Worm (Caenorhabditis elegans) whole organism, late embryonic: ENCODE results near the gene nlp-57.
A peak's percentile ranks its signal among the peaks of the same experiment; 100 is the strongest.

Experiments used
- C38D4.7 ChIP-seq: fragments of 200-800 bp; sonication (Bioruptor generic); optimal IDR thresholded peaks from 2 replicates; lab custom pipeline; 2018; ENCODE audit warnings: mild to moderate bottlenecking, missing genetic modification characterization, moderate library complexity, missing compliant biosample characterization
- T23F11.4 ChIP-seq: fragments of 200-800 bp; sonication (Bioruptor generic); optimal IDR thresholded peaks from 2 replicates; lab custom pipeline; 2018; ENCODE audit warnings: mild to moderate bottlenecking, missing genetic modification characterization, missing compliant biosample characterization
- ahr-1 ChIP-seq: sonication (generic microtip); optimal IDR thresholded peaks from 2 replicates; lab custom pipeline; 2016; ENCODE audit warnings: missing genetic modification characterization, missing compliant biosample characterization
- ceh-14 ChIP-seq: sonication (generic microtip); optimal IDR thresholded peaks from 2 replicates; lab custom pipeline; 2016; ENCODE audit warnings: missing genotype, missing genetic modification characterization, missing compliant biosample characterization
- ceh-18 ChIP-seq: sonication (generic microtip); optimal IDR thresholded peaks from 2 replicates; lab custom pipeline; 2016; ENCODE audit warnings: missing genetic modification characterization, missing compliant biosample characterization
- ceh-2 ChIP-seq: sonication (generic microtip); optimal IDR thresholded peaks from 2 replicates; lab custom pipeline; 2016; ENCODE audit warnings: missing genotype, missing genetic modification characterization, missing compliant biosample characterization
- ceh-24 ChIP-seq: sonication (generic microtip); optimal IDR thresholded peaks from 2 replicates; lab custom pipeline; 2016; ENCODE audit warnings: mild to moderate bottlenecking, missing genetic modification characterization, missing compliant biosample characterization
- ceh-31 ChIP-seq: sonication (generic microtip); optimal IDR thresholded peaks from 2 replicates; lab custom pipeline; 2016; ENCODE audit warnings: missing genetic modification characterization, missing compliant biosample characterization
- ceh-34 ChIP-seq: sonication (generic microtip); optimal IDR thresholded peaks from 2 replicates; lab custom pipeline; 2016; ENCODE audit warnings: mild to moderate bottlenecking, missing genetic modification characterization, missing compliant biosample characterization
- ceh-45 ChIP-seq: fragments of 200-800 bp; sonication (Bioruptor generic); IDR thresholded peaks from 2 replicates; pipeline ENCODE4 v1.3.6; 2022; ENCODE audit warnings: missing genetic modification reagents, missing genetic modification characterization, missing compliant biosample characterization
- ceh-6 ChIP-seq: fragments of 200-800 bp; sonication (Bioruptor generic); optimal IDR thresholded peaks from 2 replicates; lab custom pipeline; 2018; ENCODE audit warnings: mild to moderate bottlenecking, missing genetic modification characterization, missing compliant biosample characterization
- ceh-9 ChIP-seq: sonication (generic microtip); optimal IDR thresholded peaks from 2 replicates; lab custom pipeline; 2016; ENCODE audit warnings: mild to moderate bottlenecking, missing genetic modification characterization, inconsistent platforms, missing compliant biosample characterization
- che-1 ChIP-seq: sonication (generic microtip); optimal IDR thresholded peaks from 2 replicates; lab custom pipeline; 2016; ENCODE audit warnings: mild to moderate bottlenecking, missing genetic modification characterization, missing compliant biosample characterization
- dve-1 ChIP-seq: sonication (generic microtip); optimal IDR thresholded peaks from 2 replicates; lab custom pipeline; 2017; ENCODE audit warnings: antibody characterized with exemption, mild to moderate bottlenecking, missing genetic modification characterization, missing compliant biosample characterization
- elt-2 ChIP-seq: sonication (generic microtip); optimal IDR thresholded peaks from 2 replicates; lab custom pipeline; 2016; ENCODE audit warnings: missing genetic modification reagents, missing genetic modification characterization, missing compliant biosample characterization
- ets-4 ChIP-seq: sonication (generic microtip); optimal IDR thresholded peaks from 2 replicates; lab custom pipeline; 2016; ENCODE audit warnings: missing genetic modification characterization, missing compliant biosample characterization
- eyg-1 ChIP-seq: sonication (generic microtip); optimal IDR thresholded peaks from 2 replicates; lab custom pipeline; 2016; ENCODE audit warnings: missing genotype, missing genetic modification characterization, missing compliant biosample characterization
- fkh-10 ChIP-seq: fragments of 150-350 bp; optimal IDR thresholded peaks from 2 replicates; lab custom pipeline; 2014; ENCODE audit warnings: missing biosample characterization, missing genetic modification reagents, missing genetic modification characterization
- fkh-6 ChIP-seq: sonication (generic microtip); optimal IDR thresholded peaks from 2 replicates; lab custom pipeline; 2016; ENCODE audit warnings: missing genetic modification characterization, missing compliant biosample characterization
- hlh-13 ChIP-seq: fragments of 200-800 bp; sonication (Bioruptor generic); optimal IDR thresholded peaks from 2 replicates; lab custom pipeline; 2018; ENCODE audit warnings: mild to moderate bottlenecking, missing genetic modification characterization, missing compliant biosample characterization
- hlh-30 ChIP-seq: sonication (generic microtip); optimal IDR thresholded peaks from 2 replicates; lab custom pipeline; 2017; ENCODE audit warnings: antibody characterized with exemption, missing genetic modification characterization, missing compliant biosample characterization; ENCODE audit not compliant: insufficient read depth
- hlh-6 ChIP-seq: sonication (generic microtip); optimal IDR thresholded peaks from 2 replicates; lab custom pipeline; 2016; ENCODE audit warnings: missing genotype, missing genetic modification characterization, missing compliant biosample characterization
- hlh-8 ChIP-seq: sonication (generic microtip); optimal IDR thresholded peaks from 2 replicates; lab custom pipeline; 2016; ENCODE audit warnings: missing genotype, missing genetic modification characterization, missing compliant biosample characterization
- madf-2 ChIP-seq: sonication (generic microtip); optimal IDR thresholded peaks from 2 replicates; lab custom pipeline; 2017; ENCODE audit warnings: missing genetic modification characterization, missing compliant biosample characterization
- mec-3 ChIP-seq: sonication (generic microtip); optimal IDR thresholded peaks from 2 replicates; lab custom pipeline; 2016; ENCODE audit warnings: borderline replicate concordance, missing genetic modification characterization, missing compliant biosample characterization
- nhr-11 ChIP-seq: fragments of 150-350 bp; optimal IDR thresholded peaks from 2 replicates; lab custom pipeline; 2014; ENCODE audit warnings: missing biosample characterization, missing genetic modification characterization
- nhr-232 ChIP-seq: sonication (generic microtip); optimal IDR thresholded peaks from 2 replicates; lab custom pipeline; 2016; ENCODE audit warnings: missing genetic modification characterization, missing compliant biosample characterization
- pat-9 ChIP-seq: fragments of 200-800 bp; sonication (Bioruptor generic); optimal IDR thresholded peaks from 2 replicates; lab custom pipeline; 2018; ENCODE audit warnings: mild to moderate bottlenecking, missing genetic modification characterization, moderate library complexity, missing compliant biosample characterization
- pax-1 ChIP-seq: fragments of 150-350 bp; optimal IDR thresholded peaks from 2 replicates; lab custom pipeline; 2014; ENCODE audit warnings: missing biosample characterization, missing genetic modification characterization
- pha-2 ChIP-seq: sonication (generic microtip); optimal IDR thresholded peaks from 2 replicates; lab custom pipeline; 2017; ENCODE audit warnings: mild to moderate bottlenecking, missing genetic modification characterization, missing compliant biosample characterization
- pha-4 ChIP-seq: fragments of 150-350 bp; optimal IDR thresholded peaks from 2 replicates; lab custom pipeline; 2018; ENCODE audit warnings: missing biosample characterization, missing genetic modification reagents, missing genetic modification characterization
- ref-2 ChIP-seq: sonication (generic microtip); optimal IDR thresholded peaks from 2 replicates; lab custom pipeline; 2016; ENCODE audit warnings: missing genetic modification characterization, missing compliant biosample characterization
- rnt-1 ChIP-seq: sonication (generic microtip); optimal IDR thresholded peaks from 2 replicates; lab custom pipeline; 2016; ENCODE audit warnings: missing genetic modification characterization, missing compliant biosample characterization
- sox-4 ChIP-seq: sonication (generic microtip); optimal IDR thresholded peaks from 2 replicates; lab custom pipeline; 2017; ENCODE audit warnings: mild to moderate bottlenecking, missing genetic modification characterization, inconsistent platforms, missing compliant biosample characterization
- tbx-2 ChIP-seq: sonication (generic microtip); optimal IDR thresholded peaks from 2 replicates; lab custom pipeline; 2016; ENCODE audit warnings: missing genetic modification characterization, missing compliant biosample characterization
- tbx-7 ChIP-seq: sonication (generic microtip); optimal IDR thresholded peaks from 2 replicates; lab custom pipeline; 2016; ENCODE audit warnings: missing genotype, missing genetic modification characterization, missing compliant biosample characterization
- unc-3 ChIP-seq, 2 experiments: fragments of 200-800 bp in 1 of 2; sonication (Bioruptor generic) in 1 of 2; sonication (generic microtip) in 1 of 2; conservative IDR thresholded peaks in 1 of 2; optimal IDR thresholded peaks in 1 of 2; 2 replicates each; pipeline versions ENCODE4 v1.3.6 to Lab custom; 2016 to 2022; ENCODE audit warnings: missing compliant biosample characterization in 2 of 2, missing genetic modification characterization in 2 of 2, missing genetic modification reagents in 1 of 2
- unc-42 ChIP-seq: sonication (generic microtip); optimal IDR thresholded peaks from 2 replicates; lab custom pipeline; 2016; ENCODE audit warnings: missing genotype, missing genetic modification characterization, missing compliant biosample characterization
- unc-86 ChIP-seq: sonication (generic microtip); optimal IDR thresholded peaks from 2 replicates; lab custom pipeline; 2016; ENCODE audit warnings: missing genetic modification characterization, missing compliant biosample characterization

nlp-57 gene

ce11 chrX:11339375-11339924 is 22.6 kb downstream of the nlp-57 start, which contains the start of gene aco-1:
TSS of gene aco-1 (plus strand) at chrX:11339874.
- TF ChIP-seq ceh-34, result no peak
- TF ChIP-seq nhr-232, result no peak
- TF ChIP-seq tbx-7 (tag; lab: Kevin White, UChicago), result no peak
- TF ChIP-seq elt-2, result peak; percentile 69
- no peak for TF ChIP-seq ahr-1 (tag; lab: Kevin White, UChicago)
- TF ChIP-seq ceh-9 (tag; lab: Kevin White, UChicago), result no peak
- TF ChIP-seq tbx-2 (tag; lab: Kevin White, UChicago), result peak; percentile 20
- TF ChIP-seq mec-3 (tag; lab: Kevin White, UChicago), result no peak
- TF ChIP-seq madf-2, result no peak
- no peak for TF ChIP-seq hlh-8 (tag; lab: Kevin White, UChicago)
- TF ChIP-seq ceh-45, result 0 out of 2 replicates have a peak, but pooled peaks have one; percentile 25
- TF ChIP-seq ceh-24 (tag; lab: Kevin White, UChicago), result no peak

ce11 chrX:11340478-11340877 is 23.6 kb downstream of the nlp-57 start:
- TF ChIP-seq pax-1 (tag; lab: Kevin White, UChicago) (no peak), fkh-6 (tag; lab: Kevin White, UChicago) (no peak), ceh-45 (no peak), elt-2 (no peak), C38D4.7 (GFP tag; lab: Kevin White, UChicago) (no peak), unc-86 (tag; lab: Kevin White, UChicago) (no peak), T23F11.4 (no peak), hlh-6 (tag; lab: Kevin White, UChicago) (no peak), unc-3 (GFP tag; conservative IDR thresholded peaks at IDR 0.05; lab: Robert Waterston, UW) (no peak), unc-3 (tag; optimal IDR thresholded peaks at IDR 0.05; lab: Kevin White, UChicago) (no peak), che-1 (tag; lab: Kevin White, UChicago) (no peak), fkh-10 (GFP tag; lab: Kevin White, UChicago) (no peak)
- TF ChIP-seq, all 69 proteins: peak for 0

- TF ChIP-seq dve-1, result no peak
- TF ChIP-seq hlh-13, result no peak
- no peak for TF ChIP-seq T23F11.4
- TF ChIP-seq ceh-45, result no peak
- TF ChIP-seq pat-9 (tag; lab: Kevin White, UChicago), result no peak
- TF ChIP-seq pha-2 (tag; lab: Kevin White, UChicago), result no peak
- TF ChIP-seq ceh-31 (tag; lab: Kevin White, UChicago), result no peak
- no peak for TF ChIP-seq pha-4
- no peak for TF ChIP-seq madf-2
- no peak for TF ChIP-seq C38D4.7 (GFP tag; lab: Kevin White, UChicago)
- TF ChIP-seq nhr-11, result no peak
- no peak for TF ChIP-seq ceh-24 (tag; lab: Kevin White, UChicago)
- TF ChIP-seq rnt-1 (tag; lab: Kevin White, UChicago), result no peak
- TF ChIP-seq fkh-10 (GFP tag; lab: Kevin White, UChicago), result no peak
- no peak for TF ChIP-seq ceh-18 (tag; lab: Kevin White, UChicago)
Measured at ce11 chrX:11344899-11345298, 28.0 kb downstream of the nlp-57 start.

- TF ChIP-seq unc-42 (tag; lab: Kevin White, UChicago), result peak; percentile 71
- no peak for TF ChIP-seq ceh-6 (GFP tag; lab: Kevin White, UChicago)
- TF ChIP-seq sox-4 (tag; lab: Kevin White, UChicago), result no peak
Measured at ce11 chrX:11345471-11345870, 28.6 kb downstream of the nlp-57 start.

ce11 chrX:11346155-11346554 is 29.3 kb downstream of the nlp-57 start, which contains the start of gene oct-2:
TSS of gene oct-2 (plus strand) at chrX:11346455.
- TF ChIP-seq ceh-2, result no peak
- TF ChIP-seq ceh-6 (GFP tag; lab: Kevin White, UChicago), result no peak
- no peak for TF ChIP-seq eyg-1 (tag; lab: Kevin White, UChicago)
- TF ChIP-seq ceh-14, result no peak
- no peak for TF ChIP-seq pha-4
- TF ChIP-seq mec-3 (tag; lab: Kevin White, UChicago), result no peak
- no peak for TF ChIP-seq C38D4.7 (GFP tag; lab: Kevin White, UChicago)
- no peak for TF ChIP-seq ref-2
- TF ChIP-seq T23F11.4, result no peak
- no peak for TF ChIP-seq ceh-45
- no peak for TF ChIP-seq ets-4 (tag; lab: Kevin White, UChicago)
- no peak for TF ChIP-seq pat-9 (tag; lab: Kevin White, UChicago)
- TF ChIP-seq hlh-30 (tag; lab: Kevin White, UChicago), result no peak
- TF ChIP-seq madf-2, result no peak
- TF ChIP-seq unc-86 (tag; lab: Kevin White, UChicago), result no peak
